Comparison of ENCODE assay signal across 5 fruit fly cellular contexts in the genomic region with DNA sequence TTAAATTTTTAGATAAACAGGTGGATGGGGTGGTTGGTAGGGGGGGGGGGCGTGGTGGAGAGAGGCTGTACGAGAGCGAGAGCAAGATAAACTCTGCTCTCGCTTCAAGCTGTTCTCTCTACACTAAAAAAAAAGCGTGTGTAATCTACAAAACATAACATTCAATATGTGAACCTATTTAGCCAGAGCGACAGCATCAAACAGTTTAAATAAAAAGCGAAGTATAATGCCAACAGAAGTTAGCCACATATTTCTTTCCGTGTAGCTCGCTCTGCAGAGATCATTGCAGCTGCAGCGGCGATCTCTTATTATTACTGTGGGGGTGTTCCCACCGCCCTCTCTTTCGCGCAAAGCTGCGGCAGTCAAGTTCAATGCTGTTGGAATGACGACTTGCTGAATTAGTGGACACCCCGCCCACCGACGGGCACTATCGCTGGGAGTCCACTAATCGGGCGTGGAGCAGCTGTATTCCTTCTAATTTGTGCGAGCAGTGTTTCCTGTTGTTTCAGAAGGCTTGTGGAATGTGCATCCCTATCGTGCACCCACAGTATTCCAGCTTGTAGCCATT.
A peak's percentile ranks its signal among the peaks of the same experiment; 100 is the strongest.
TF ChIP-seq lines count a peak whose summit lies in the region.

Gene CG2930, plus strand, starts transcription at position 518 of the 568 bp plus-strand sequence.

TF ChIP-seq in whole organism, adult, 20 proteins besides CTCF, POLR2A, EP300 and RAD21 (continued from another document):
- peak; percentile 87 for TF ChIP-seq CG33017 (tag; optimal IDR thresholded peaks at IDR 0.05; lab: Kevin White, UChicago)
- peak; percentile 58 for TF ChIP-seq Mnt (GFP tag; optimal IDR thresholded peaks at IDR 0.05; lab: Kevin White, UChicago)
- peak; percentile 81 for TF ChIP-seq tj (GFP tag; optimal IDR thresholded peaks at IDR 0.05; lab: Kevin White, UChicago)
- TF ChIP-seq toe (GFP tag; optimal IDR thresholded peaks at IDR 0.05; lab: Kevin White, UChicago): peak; percentile 78

TF ChIP-seq in whole organism, embryonic, 481 proteins besides CTCF, POLR2A, EP300 and RAD21 (continued from another document and continues in another):
- TF ChIP-seq HHEX (GFP tag; optimal IDR thresholded peaks at IDR 0.05; lab: Kevin White, UChicago) (peak; percentile 81), CG15514 (GFP tag; optimal IDR thresholded peaks at IDR 0.05; lab: Kevin White, UChicago) (peak; percentile 42), Ptx1 (GFP tag; IDR thresholded peaks at IDR 0.05; lab: Robert Waterston, UW) (peak; percentile 91), slp2 (GFP tag; optimal IDR thresholded peaks at IDR 0.05; lab: Kevin White, UChicago) (peak; percentile 77), pum (GFP tag; optimal IDR thresholded peaks at IDR 0.05; lab: Kevin White, UChicago) (peak; percentile 80), CG4404 (GFP tag; IDR thresholded peaks at IDR 0.05; lab: Robert Waterston, UW) (peak; percentile 63), Spps (tag; optimal IDR thresholded peaks at IDR 0.05; lab: Kevin White, UChicago) (peak; percentile 73), Mrtf (GFP tag; IDR thresholded peaks at IDR 0.05; lab: Robert Waterston, UW) (peak; percentile 86), nom (GFP tag; optimal IDR thresholded peaks at IDR 0.05; lab: Kevin White, UChicago) (peak; percentile 93), Nf-YC (tag; optimal IDR thresholded peaks at IDR 0.05; lab: Kevin White, UChicago) (peak; percentile 23), CG2202 (tag; optimal IDR thresholded peaks at IDR 0.05; lab: Kevin White, UChicago) (peak; percentile 74), sug (tag; optimal IDR thresholded peaks at IDR 0.05; lab: Kevin White, UChicago) (no peak), Doc3 (GFP tag; IDR thresholded peaks at IDR 0.05; lab: Robert Waterston, UW; ENCODE audit: partially characterized antibody) (no peak), pan (optimal IDR thresholded peaks at IDR 0.05; lab: Kevin White, UChicago) (no peak), pan (GFP tag; optimal IDR thresholded peaks at IDR 0.05 in 1 of 2, IDR thresholded peaks at IDR 0.05 in 1 of 2) (peak in 1 of 2 experiments; percentile 94), CG17829 (tag; optimal IDR thresholded peaks at IDR 0.05; lab: Kevin White, UChicago) (peak; percentile 76), Chrac-16 (GFP tag; optimal IDR thresholded peaks at IDR 0.05; lab: Kevin White, UChicago) (peak; percentile 68), Lpt (GFP tag; optimal IDR thresholded peaks at IDR 0.05; lab: Kevin White, UChicago) (no peak), C15 (GFP tag; IDR thresholded peaks at IDR 0.05; lab: Robert Waterston, UW) (0 out of 3 replicates have a peak, but pooled peaks have one; percentile 19), CG6175 (GFP tag; IDR thresholded peaks at IDR 0.05; lab: Robert Waterston, UW) (peak; percentile 36; the same call in 1 of the 3 replicates), CG12769 (tag; optimal IDR thresholded peaks at IDR 0.05; lab: Kevin White, UChicago) (peak; percentile 75), ken (GFP tag; IDR thresholded peaks at IDR 0.05; lab: Robert Waterston, UW) (peak; percentile 90), CG11696 (GFP tag; IDR thresholded peaks at IDR 0.05; lab: Robert Waterston, UW) (peak; percentile 63; the same call in 1 of the 2 replicates), ro (GFP tag; IDR thresholded peaks at IDR 0.05; lab: Robert Waterston, UW) (peak; percentile 77), slou (GFP tag; optimal IDR thresholded peaks at IDR 0.05; lab: Kevin White, UChicago) (no peak), jigr1 (GFP tag; IDR thresholded peaks at IDR 0.05; lab: Robert Waterston, UW) (no peak; the same call in 1 of the 3 replicates), CHES-1-like (GFP tag; optimal IDR thresholded peaks at IDR 0.05; lab: Kevin White, UChicago) (peak; percentile 56), Lhr (GFP tag; optimal IDR thresholded peaks at IDR 0.05; lab: Kevin White, UChicago) (peak; percentile 63), ATbp (GFP tag; optimal IDR thresholded peaks at IDR 0.05; lab: Kevin White, UChicago) (peak; percentile 87)

TF ChIP-seq in whole organism, prepupa, 60 proteins besides CTCF, POLR2A, EP300 and RAD21 (continued from another document and continues in another):
- TF ChIP-seq dac (GFP tag; optimal IDR thresholded peaks at IDR 0.05; lab: Kevin White, UChicago) (peak; percentile 89), achi (GFP tag; optimal IDR thresholded peaks at IDR 0.05; lab: Kevin White, UChicago) (peak; percentile 95), Ets21C (GFP tag; optimal IDR thresholded peaks at IDR 0.05; lab: Kevin White, UChicago) (peak; percentile 93), CG9139 (GFP tag; optimal IDR thresholded peaks at IDR 0.05; lab: Kevin White, UChicago) (peak; percentile 92), dsx (GFP tag; optimal IDR thresholded peaks at IDR 0.05; lab: Kevin White, UChicago; ENCODE audit: poor library complexity, severe bottlenecking) (peak; percentile 93), CG31627 (GFP tag; optimal IDR thresholded peaks at IDR 0.05; lab: Kevin White, UChicago) (peak; percentile 97), CG32006 (GFP tag; optimal IDR thresholded peaks at IDR 0.05; lab: Kevin White, UChicago) (peak; percentile 96), cyc (GFP tag; optimal IDR thresholded peaks at IDR 0.05; lab: Kevin White, UChicago) (peak; percentile 97), ss (GFP tag; optimal IDR thresholded peaks at IDR 0.05; lab: Kevin White, UChicago) (peak; percentile 95 to 97), Blimp-1 (GFP tag; optimal IDR thresholded peaks at IDR 0.05; lab: Kevin White, UChicago) (peak; percentile 80), CG6854 (GFP tag; optimal IDR thresholded peaks at IDR 0.05; lab: Kevin White, UChicago) (peak; percentile 89), Smox (GFP tag; optimal IDR thresholded peaks at IDR 0.05; lab: Kevin White, UChicago) (peak; percentile 94), Sox14 (GFP tag; optimal IDR thresholded peaks at IDR 0.05; lab: Kevin White, UChicago) (peak; percentile 96), pdm3 (GFP tag; optimal IDR thresholded peaks at IDR 0.05; lab: Kevin White, UChicago) (peak; percentile 97), OdsH (GFP tag; optimal IDR thresholded peaks at IDR 0.05; lab: Kevin White, UChicago) (peak; percentile 97), CG8119 (GFP tag; IDR thresholded peaks at IDR 0.05; lab: Robert Waterston, UW) (peak; percentile 93), CG11762 (GFP tag; optimal IDR thresholded peaks at IDR 0.05; lab: Kevin White, UChicago; ENCODE audit: insufficient read depth) (peak; percentile 92), topi (GFP tag; optimal IDR thresholded peaks at IDR 0.05; lab: Kevin White, UChicago) (peak; percentile 97), fkh (GFP tag; optimal IDR thresholded peaks at IDR 0.05; lab: Kevin White, UChicago) (no peak), esn (GFP tag; optimal IDR thresholded peaks at IDR 0.05; lab: Kevin White, UChicago) (peak; percentile 95), Eip93F (GFP tag; optimal IDR thresholded peaks at IDR 0.05; lab: Kevin White, UChicago) (peak; percentile 86), CG8319 (GFP tag; optimal IDR thresholded peaks at IDR 0.05; lab: Kevin White, UChicago) (peak; percentile 95), CG6163 (GFP tag; IDR thresholded peaks at IDR 0.05; lab: Robert Waterston, UW) (peak; percentile 99), CG34406 (GFP tag; optimal IDR thresholded peaks at IDR 0.05; lab: Kevin White, UChicago) (peak; percentile 96), CG10669 (GFP tag; optimal IDR thresholded peaks at IDR 0.05; lab: Kevin White, UChicago) (peak; percentile 98), CG6808 (GFP tag; optimal IDR thresholded peaks at IDR 0.05; lab: Kevin White, UChicago) (peak; percentile 94), CG3032 (tag; optimal IDR thresholded peaks at IDR 0.05; lab: Kevin White, UChicago) (peak; percentile 95), acj6 (GFP tag; optimal IDR thresholded peaks at IDR 0.05; lab: Kevin White, UChicago) (peak; percentile 97), spab (GFP tag; optimal IDR thresholded peaks at IDR 0.05; lab: Kevin White, UChicago) (peak; percentile 94), Hr39 (GFP tag; optimal IDR thresholded peaks at IDR 0.05; lab: Kevin White, UChicago) (peak; percentile 96)

TF ChIP-seq in whole organism, pupa, 21 proteins besides CTCF, POLR2A, EP300 and RAD21 (continued from another document):
- TF ChIP-seq CG17806 (tag; optimal IDR thresholded peaks at IDR 0.05; lab: Kevin White, UChicago) (peak; percentile 94), CG34367 (tag; optimal IDR thresholded peaks at IDR 0.05; lab: Kevin White, UChicago) (peak; percentile 97)

TF ChIP-seq in whole organism, wandering third instar larva, 38 proteins besides CTCF, POLR2A, EP300 and RAD21 (continued from another document):
- TF ChIP-seq pan (optimal IDR thresholded peaks at IDR 0.05; lab: Kevin White, UChicago) (no peak), Sp1 (GFP tag; optimal IDR thresholded peaks at IDR 0.05; lab: Kevin White, UChicago) (peak; percentile 96), br (GFP tag; optimal IDR thresholded peaks at IDR 0.05; lab: Kevin White, UChicago) (peak; percentile 93), dl (GFP tag; optimal IDR thresholded peaks at IDR 0.05; lab: Kevin White, UChicago; ENCODE audit: insufficient read depth in 1 of 2, partially characterized antibody in 2 of 2) (no peak), Rel (GFP tag; optimal IDR thresholded peaks at IDR 0.05; lab: Kevin White, UChicago) (no peak), Rel (tag; optimal IDR thresholded peaks at IDR 0.05; lab: Kevin White, UChicago) (peak; percentile 77), OdsH (GFP tag; optimal IDR thresholded peaks at IDR 0.05; lab: Kevin White, UChicago) (peak; percentile 93), HLH106 (tag; optimal IDR thresholded peaks at IDR 0.05; lab: Kevin White, UChicago) (peak; percentile 95), Hr83 (GFP tag; optimal IDR thresholded peaks at IDR 0.05; lab: Kevin White, UChicago; ENCODE audit: poor library complexity, severe bottlenecking) (peak; percentile 87), tai (GFP tag; optimal IDR thresholded peaks at IDR 0.05; lab: Kevin White, UChicago) (peak; percentile 81), Mio (GFP tag; optimal IDR thresholded peaks at IDR 0.05; lab: Kevin White, UChicago) (peak; percentile 67), Dif (GFP tag; optimal IDR thresholded peaks at IDR 0.05; lab: Kevin White, UChicago; ENCODE audit: partially characterized antibody) (no peak), N (GFP tag; optimal IDR thresholded peaks at IDR 0.05; lab: Kevin White, UChicago) (no peak), ey (GFP tag; optimal IDR thresholded peaks at IDR 0.05; lab: Kevin White, UChicago) (peak; percentile 96), Abd-B (GFP tag; optimal IDR thresholded peaks at IDR 0.05; lab: Kevin White, UChicago) (no peak), usp (GFP tag; optimal IDR thresholded peaks at IDR 0.05; lab: Kevin White, UChicago) (no peak), sage (GFP tag; optimal IDR thresholded peaks at IDR 0.05; lab: Kevin White, UChicago) (peak; percentile 89), rgr (GFP tag; optimal IDR thresholded peaks at IDR 0.05; lab: Kevin White, UChicago) (peak; percentile 97)
